Worm (Caenorhabditis elegans) whole organism, L2 larva: ENCODE measurements around the gene srp-2.

Experiments
- C34F6.9 ChIP-seq: fragments of 150-350 bp; optimal IDR thresholded peaks from 2 replicates; lab custom pipeline; 2014; ENCODE audit warnings: missing biosample characterization, missing genetic modification characterization
- F13H6.1 ChIP-seq: sonication (generic microtip); optimal IDR thresholded peaks from 2 replicates; lab custom pipeline; 2016; ENCODE audit warnings: missing genetic modification characterization, missing compliant biosample characterization
- R02D3.7 ChIP-seq: fragments of 150-350 bp; optimal IDR thresholded peaks from 2 replicates; lab custom pipeline; 2014; ENCODE audit warnings: missing biosample characterization, missing genetic modification characterization
- Y55F3AM.14 ChIP-seq: fragments of 200-800 bp; sonication (Bioruptor generic); optimal IDR thresholded peaks from 2 replicates; lab custom pipeline; 2018; ENCODE audit warnings: mild to moderate bottlenecking, missing genetic modification characterization, missing compliant biosample characterization
- ZK546.5 ChIP-seq: sonication (generic microtip); optimal IDR thresholded peaks from 2 replicates; lab custom pipeline; 2017; ENCODE audit warnings: missing biosample characterization, missing genetic modification characterization
- alr-1 ChIP-seq: fragments of 150-350 bp; optimal IDR thresholded peaks from 2 replicates; lab custom pipeline; 2014; ENCODE audit warnings: missing biosample characterization, missing genetic modification characterization
- aly-2 ChIP-seq: fragments of 150-350 bp; optimal IDR thresholded peaks from 2 replicates; lab custom pipeline; 2014; ENCODE audit warnings: missing biosample characterization, missing genetic modification characterization
- ama-1 ChIP-seq: fragments of 150-350 bp; optimal IDR thresholded peaks from 2 replicates; lab custom pipeline; 2018; ENCODE audit warnings: inconsistent platforms
- blmp-1 ChIP-seq: sonication (generic microtip); optimal IDR thresholded peaks from 2 replicates; lab custom pipeline; 2017; ENCODE audit warnings: missing genetic modification characterization, mild to moderate bottlenecking, missing compliant biosample characterization, antibody characterized with exemption, moderate library complexity; ENCODE audit not compliant: insufficient read depth
- ceh-16 ChIP-seq: fragments of 150-350 bp; optimal IDR thresholded peaks from 2 replicates; lab custom pipeline; 2014; ENCODE audit warnings: missing biosample characterization, missing genetic modification characterization
- ceh-82 ChIP-seq: fragments of 150-350 bp; optimal IDR thresholded peaks from 2 replicates; lab custom pipeline; 2014; ENCODE audit warnings: missing biosample characterization, missing genetic modification characterization
- crh-2 ChIP-seq: sonication (generic microtip); optimal IDR thresholded peaks from 2 replicates; lab custom pipeline; 2017; ENCODE audit warnings: missing biosample characterization, missing genetic modification characterization
- dmd-4 ChIP-seq: sonication (generic microtip); optimal IDR thresholded peaks from 2 replicates; lab custom pipeline; 2017; ENCODE audit warnings: missing biosample characterization, missing genetic modification characterization
- egl-27 ChIP-seq: sonication (generic microtip); optimal IDR thresholded peaks from 3 replicates; lab custom pipeline; 2017; ENCODE audit warnings: missing biosample characterization, missing genetic modification reagents, missing genetic modification characterization
- elt-1 ChIP-seq: fragments of 150-350 bp; optimal IDR thresholded peaks from 2 replicates; lab custom pipeline; 2014; ENCODE audit warnings: missing biosample characterization, missing genetic modification characterization
- elt-3 ChIP-seq: sonication (generic microtip); optimal IDR thresholded peaks from 2 replicates; lab custom pipeline; 2017; ENCODE audit warnings: missing biosample characterization, missing genetic modification characterization
- fos-1 ChIP-seq: fragments of 150-350 bp; optimal IDR thresholded peaks from 2 replicates; lab custom pipeline; 2014; ENCODE audit warnings: missing biosample characterization, missing genetic modification characterization
- gmeb-1 ChIP-seq: fragments of 150-350 bp; optimal IDR thresholded peaks from 2 replicates; lab custom pipeline; 2014; ENCODE audit warnings: missing biosample characterization, missing genetic modification characterization
- lin-11 ChIP-seq: fragments of 150-350 bp; sonication (generic microtip); optimal IDR thresholded peaks from 2 replicates; lab custom pipeline; 2014; ENCODE audit warnings: missing biosample characterization, missing genetic modification characterization, inconsistent platforms, mixed read lengths
- lin-13 ChIP-seq: fragments of 150-350 bp; optimal IDR thresholded peaks from 2 replicates; lab custom pipeline; 2014; ENCODE audit warnings: missing biosample characterization, missing genetic modification reagents, missing genetic modification characterization
- lin-39 ChIP-seq: fragments of 150-350 bp; optimal IDR thresholded peaks from 2 replicates; lab custom pipeline; 2014; ENCODE audit warnings: missing biosample characterization, missing genetic modification reagents, missing genetic modification characterization
- lsy-2 ChIP-seq, 2 experiments: fragments of 150-350 bp in 1 of 2; sonication (generic microtip) in 1 of 2; optimal IDR thresholded peaks; 2 replicates each; lab custom pipeline; 2014 to 2017; ENCODE audit warnings: missing biosample characterization in 2 of 2, missing genetic modification characterization in 2 of 2
- mab-5 ChIP-seq: fragments of 150-350 bp; optimal IDR thresholded peaks from 2 replicates; lab custom pipeline; 2014; ENCODE audit warnings: missing biosample characterization, missing genetic modification characterization
- mbf-1 ChIP-seq: sonication (generic microtip); optimal IDR thresholded peaks from 2 replicates; lab custom pipeline; 2017; ENCODE audit warnings: missing biosample characterization, missing genetic modification characterization
- mdl-1 ChIP-seq, 2 experiments: fragments of 150-350 bp in 1 of 2; sonication (generic microtip) in 1 of 2; optimal IDR thresholded peaks; 2 replicates each; lab custom pipeline; 2017; ENCODE audit warnings: missing biosample characterization in 2 of 2, missing genetic modification characterization in 2 of 2
- nhr-10 ChIP-seq: sonication (generic microtip); optimal IDR thresholded peaks from 2 replicates; lab custom pipeline; 2017; ENCODE audit warnings: missing biosample characterization, missing genetic modification characterization
- nhr-11 ChIP-seq: fragments of 150-350 bp; optimal IDR thresholded peaks from 2 replicates; lab custom pipeline; 2014; ENCODE audit warnings: missing biosample characterization, missing genetic modification characterization
- nhr-12 ChIP-seq: fragments of 150-350 bp; optimal IDR thresholded peaks from 2 replicates; lab custom pipeline; 2014; ENCODE audit warnings: missing biosample characterization, missing genetic modification characterization
- nhr-129 ChIP-seq: fragments of 150-350 bp; optimal IDR thresholded peaks from 2 replicates; lab custom pipeline; 2014; ENCODE audit warnings: missing biosample characterization, missing genetic modification characterization
- nhr-21 ChIP-seq: fragments of 150-350 bp; optimal IDR thresholded peaks from 2 replicates; lab custom pipeline; 2014; ENCODE audit warnings: missing biosample characterization, missing genetic modification characterization
- nhr-23 ChIP-seq: fragments of 150-350 bp; optimal IDR thresholded peaks from 2 replicates; lab custom pipeline; 2014; ENCODE audit warnings: missing biosample characterization, missing genetic modification reagents, missing genetic modification characterization
- nhr-237 ChIP-seq: fragments of 150-350 bp; optimal IDR thresholded peaks from 2 replicates; lab custom pipeline; 2014; ENCODE audit warnings: missing biosample characterization, missing genetic modification characterization
- nhr-25 ChIP-seq: fragments of 150-350 bp; sonication (generic microtip); optimal IDR thresholded peaks from 3 replicates; lab custom pipeline; 2014; ENCODE audit warnings: missing biosample characterization, missing genetic modification characterization
- nhr-6 ChIP-seq: fragments of 150-350 bp; optimal IDR thresholded peaks from 2 replicates; lab custom pipeline; 2014; ENCODE audit warnings: missing biosample characterization, missing genetic modification characterization
- nhr-77 ChIP-seq: fragments of 150-350 bp; optimal IDR thresholded peaks from 2 replicates; lab custom pipeline; 2014; ENCODE audit warnings: missing biosample characterization, missing genetic modification characterization
- peb-1 ChIP-seq: fragments of 150-350 bp; optimal IDR thresholded peaks from 2 replicates; lab custom pipeline; 2014; ENCODE audit warnings: missing biosample characterization, missing genetic modification characterization
- sem-4 ChIP-seq: fragments of 150-350 bp; optimal IDR thresholded peaks from 2 replicates; lab custom pipeline; 2014; ENCODE audit warnings: missing biosample characterization, missing genetic modification reagents, missing genetic modification characterization
- skn-1 ChIP-seq: sonication (generic microtip); optimal IDR thresholded peaks from 2 replicates; lab custom pipeline; 2017; ENCODE audit warnings: missing biosample characterization, missing genetic modification characterization
- sma-3 ChIP-seq: sonication (generic microtip); optimal IDR thresholded peaks from 2 replicates; lab custom pipeline; 2016; ENCODE audit warnings: missing genetic modification reagents, missing genetic modification characterization, missing compliant biosample characterization
- sma-9 ChIP-seq, 2 experiments: fragments of 150-350 bp in 1 of 2; sonication (generic microtip) in 1 of 2; optimal IDR thresholded peaks; 2 replicates each; lab custom pipeline; 2014 to 2016; ENCODE audit warnings: missing genetic modification characterization in 2 of 2, mild to moderate bottlenecking in 1 of 2, missing biosample characterization in 1 of 2, missing compliant biosample characterization in 1 of 2, missing genetic modification reagents in 1 of 2, moderate library complexity in 1 of 2
- snpc-4 ChIP-seq: fragments of 150-350 bp; optimal IDR thresholded peaks from 2 replicates; lab custom pipeline; 2014; ENCODE audit warnings: missing biosample characterization, missing genetic modification characterization
- unc-55 ChIP-seq: fragments of 150-350 bp; sonication (generic microtip); optimal IDR thresholded peaks from 3 replicates; lab custom pipeline; 2014; ENCODE audit warnings: missing biosample characterization, missing genetic modification reagents, missing genetic modification characterization
- unc-62 ChIP-seq: fragments of 150-350 bp; optimal IDR thresholded peaks from 2 replicates; lab custom pipeline; 2014; ENCODE audit warnings: missing biosample characterization, missing genetic modification reagents, missing genetic modification characterization
- zag-1 ChIP-seq: fragments of 150-350 bp; optimal IDR thresholded peaks from 2 replicates; lab custom pipeline; 2014; ENCODE audit warnings: missing biosample characterization, missing genetic modification characterization
- ztf-1 ChIP-seq: fragments of 200-800 bp; sonication (Bioruptor generic); conservative IDR thresholded peaks from 2 replicates; pipeline ENCODE4 v1.3.6; 2022; ENCODE audit warnings: missing genetic modification characterization, missing compliant biosample characterization
- ztf-11 ChIP-seq: sonication (generic microtip); optimal IDR thresholded peaks from 2 replicates; lab custom pipeline; 2017; ENCODE audit warnings: missing biosample characterization, missing genetic modification characterization
- ztf-4 ChIP-seq: fragments of 150-350 bp; optimal IDR thresholded peaks from 2 replicates; lab custom pipeline; 2014; ENCODE audit warnings: missing biosample characterization, missing genetic modification characterization

srp-2 gene

DNA sequence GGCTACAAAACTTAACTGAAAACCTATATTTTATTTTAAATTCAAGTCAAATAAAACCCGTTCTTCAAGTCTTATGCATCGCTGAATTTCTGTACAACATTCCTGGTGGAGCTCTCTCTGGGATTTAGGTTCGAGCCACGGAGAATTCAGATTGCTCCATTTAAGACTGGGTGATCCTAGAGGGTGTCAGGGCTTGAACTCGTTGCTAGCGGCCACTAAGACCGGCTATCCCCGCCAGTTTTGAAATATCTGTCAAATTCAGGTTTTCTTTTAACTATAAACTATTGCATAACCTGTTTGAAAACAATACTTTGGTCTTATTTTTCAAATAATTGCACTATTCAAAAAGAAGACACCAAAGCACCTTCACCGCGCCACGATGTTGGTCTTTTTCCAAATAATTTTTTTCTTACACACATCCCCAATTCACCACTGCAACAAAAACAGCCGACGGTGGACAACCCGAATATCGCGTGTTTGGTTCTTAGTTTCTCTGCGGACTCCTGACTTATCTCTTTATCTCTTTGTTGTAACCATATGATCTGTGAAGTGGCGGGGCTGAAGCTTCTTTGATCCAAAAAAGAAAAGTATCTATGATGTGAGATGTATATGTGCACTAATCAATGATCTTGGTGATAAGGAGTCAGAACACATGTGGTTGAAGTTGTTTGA lies 33.5 kb upstream of the srp-2 start:
- TF ChIP-seq elt-3 (tag; lab: Kevin White, UChicago): no peak
- peak; percentile 82 for TF ChIP-seq nhr-21
- TF ChIP-seq crh-2 (tag; lab: Kevin White, UChicago): peak; percentile 65
- peak; percentile 61 for TF ChIP-seq ztf-4
- TF ChIP-seq nhr-6 (tag; lab: Kevin White, UChicago): peak; percentile 49
- TF ChIP-seq R02D3.7 (tag; lab: Kevin White, UChicago): no peak
- no peak for TF ChIP-seq ceh-16 (tag; lab: Kevin White, UChicago)
- TF ChIP-seq mdl-1 (tag; optimal IDR thresholded peaks at IDR 0.05; lab: Kevin White, UChicago): peak in 1 of 2 experiments; percentile 4
- peak; percentile 74 for TF ChIP-seq ama-1 (lab: Kevin White, UChicago)
- peak; percentile 89 for TF ChIP-seq nhr-129
- TF ChIP-seq lin-13 (GFP tag; lab: Kevin White, UChicago): peak; percentile 42
- peak; percentile 79 for TF ChIP-seq Y55F3AM.14
- TF ChIP-seq F13H6.1 (tag; lab: Kevin White, UChicago): peak; percentile 76
- TF ChIP-seq nhr-11 (tag; lab: Kevin White, UChicago): no peak
- TF ChIP-seq mbf-1 (tag; lab: Kevin White, UChicago): no peak
- TF ChIP-seq unc-62: no peak
- TF ChIP-seq lsy-2 (tag; optimal IDR thresholded peaks at IDR 0.05; lab: Kevin White, UChicago): peak in 1 of 2 experiments; percentile 61
- TF ChIP-seq sma-3 (GFP tag; lab: Kevin White, UChicago): peak; percentile 3
- peak; percentile 21 for TF ChIP-seq sem-4 (tag; lab: Kevin White, UChicago)
- TF ChIP-seq mab-5 (tag; lab: Kevin White, UChicago): peak; percentile 56
- TF ChIP-seq C34F6.9 (tag; lab: Kevin White, UChicago): peak; percentile 10
- TF ChIP-seq gmeb-1: no peak
- peak; percentile 88 for TF ChIP-seq sma-9 (GFP tag; optimal IDR thresholded peaks at IDR 0.05; lab: Kevin White, UChicago)
- TF ChIP-seq sma-9 (tag; optimal IDR thresholded peaks at IDR 0.05; lab: Kevin White, UChicago): no peak

DNA sequence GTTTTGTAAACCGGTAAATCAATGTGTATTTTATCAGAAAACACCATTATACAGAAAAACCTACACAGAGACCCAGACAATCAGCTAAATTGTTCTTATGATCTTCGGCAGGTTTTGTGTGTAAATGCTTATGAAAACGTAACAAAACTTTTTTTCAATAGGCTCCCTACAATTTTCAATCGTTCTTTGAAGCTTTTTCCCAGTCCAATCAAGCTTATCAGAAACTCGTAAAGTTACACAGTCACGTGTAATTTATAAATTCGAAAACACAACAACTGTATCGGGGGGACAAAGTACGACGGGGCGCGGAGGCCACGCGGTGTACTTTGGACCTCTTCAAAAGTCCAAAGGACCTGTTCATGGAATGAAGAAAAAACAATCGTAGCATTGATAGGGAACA lies 32.2 kb upstream of the srp-2 start:
- TF ChIP-seq zag-1 (tag; lab: Kevin White, UChicago) (no peak), mdl-1 (tag; optimal IDR thresholded peaks at IDR 0.05; lab: Kevin White, UChicago) (peak in 1 of 2 experiments; percentile 60), ztf-1 (GFP tag; lab: Robert Waterston, UW) (no peak), elt-1 (no peak), ceh-82 (tag; lab: Kevin White, UChicago) (no peak), lin-39 (tag; lab: Kevin White, UChicago) (no peak), elt-3 (tag; lab: Kevin White, UChicago) (no peak), peb-1 (tag; lab: Kevin White, UChicago) (no peak), nhr-23 (tag; lab: Kevin White, UChicago) (no peak), C34F6.9 (tag; lab: Kevin White, UChicago) (peak; percentile 30), mab-5 (tag; lab: Kevin White, UChicago) (no peak), ceh-16 (tag; lab: Kevin White, UChicago) (no peak), F13H6.1 (tag; lab: Kevin White, UChicago) (peak; percentile 52), blmp-1 (tag; lab: Kevin White, UChicago) (peak; percentile 41), sma-3 (GFP tag; lab: Kevin White, UChicago) (peak; percentile 73), sma-9 (GFP tag; optimal IDR thresholded peaks at IDR 0.05; lab: Kevin White, UChicago) (peak; percentile 81), sma-9 (tag; optimal IDR thresholded peaks at IDR 0.05; lab: Kevin White, UChicago) (no peak), mbf-1 (tag; lab: Kevin White, UChicago) (no peak), lsy-2 (tag; optimal IDR thresholded peaks at IDR 0.05; lab: Kevin White, UChicago) (peak in 1 of 2 experiments; percentile 62), fos-1 (tag; lab: Kevin White, UChicago) (peak; percentile 20), gmeb-1 (no peak), nhr-6 (tag; lab: Kevin White, UChicago) (no peak), alr-1 (tag; lab: Kevin White, UChicago) (no peak), ama-1 (lab: Kevin White, UChicago) (peak; percentile 63), nhr-11 (tag; lab: Kevin White, UChicago) (no peak), ztf-4 (no peak), nhr-237 (no peak), R02D3.7 (tag; lab: Kevin White, UChicago) (no peak), skn-1 (no peak), lin-13 (GFP tag; lab: Kevin White, UChicago) (no peak), nhr-12 (no peak), nhr-25 (tag; lab: Kevin White, UChicago) (peak; percentile 67), lin-11 (tag; lab: Kevin White, UChicago) (no peak), nhr-21 (peak; percentile 88), unc-62 (no peak), ztf-11 (tag; lab: Kevin White, UChicago) (no peak), nhr-10 (no peak), egl-27 (no peak), nhr-129 (peak; percentile 82), dmd-4 (tag; lab: Kevin White, UChicago) (no peak), crh-2 (tag; lab: Kevin White, UChicago) (peak; percentile 82), nhr-77 (tag; lab: Kevin White, UChicago) (no peak), ZK546.5 (tag; lab: Kevin White, UChicago) (no peak), unc-55 (GFP tag; lab: Kevin White, UChicago) (no peak), snpc-4 (tag; lab: Kevin White, UChicago) (no peak), Y55F3AM.14 (peak; percentile 92), aly-2 (tag; lab: Kevin White, UChicago) (no peak)
